Worm (Caenorhabditis elegans) whole organism, early embryonic: Measurements from ENCODE around the gene bnc-1.

Source experiments
- B0310.2 ChIP-seq: sonication (generic microtip); optimal IDR thresholded peaks from 2 replicates; lab custom pipeline; 2016; ENCODE audit warnings: mild to moderate bottlenecking, missing genetic modification characterization, missing compliant biosample characterization
- F13C5.2 ChIP-seq: sonication (generic microtip); optimal IDR thresholded peaks from 2 replicates; lab custom pipeline; 2017; ENCODE audit warnings: mild to moderate bottlenecking, missing genetic modification characterization, inconsistent platforms, missing compliant biosample characterization
- aly-1 ChIP-seq: sonication (generic microtip); optimal IDR thresholded peaks from 2 replicates; lab custom pipeline; 2016; ENCODE audit warnings: missing genetic modification characterization, missing compliant biosample characterization
- ama-1 ChIP-seq: fragments of 150-350 bp; optimal IDR thresholded peaks from 2 replicates; lab custom pipeline; 2014
- ceh-13 ChIP-seq: fragments of 200-800 bp; sonication (Bioruptor generic); optimal IDR thresholded peaks from 2 replicates; lab custom pipeline; 2018; ENCODE audit warnings: mild to moderate bottlenecking, missing genetic modification characterization, missing compliant biosample characterization
- ceh-36 ChIP-seq: sonication (generic microtip); optimal IDR thresholded peaks from 2 replicates; lab custom pipeline; 2016; ENCODE audit warnings: missing genetic modification characterization, inconsistent platforms, missing compliant biosample characterization
- ets-7 ChIP-seq: sonication (generic microtip); optimal IDR thresholded peaks from 2 replicates; lab custom pipeline; 2016; ENCODE audit warnings: missing genotype, missing genetic modification characterization, missing compliant biosample characterization
- flt-1 ChIP-seq: fragments of 200-800 bp; sonication (Bioruptor generic); IDR thresholded peaks from 2 replicates; pipeline ENCODE4 v1.3.6; 2022; ENCODE audit warnings: missing genetic modification characterization, missing compliant biosample characterization
- hmbx-1 ChIP-seq: sonication (generic microtip); optimal IDR thresholded peaks from 2 replicates; lab custom pipeline; 2016; ENCODE audit warnings: mild to moderate bottlenecking, missing genetic modification characterization, missing compliant biosample characterization
- hmg-4 ChIP-seq: fragments of 200-800 bp; sonication (Bioruptor generic); optimal IDR thresholded peaks from 2 replicates; lab custom pipeline; 2018; ENCODE audit warnings: mild to moderate bottlenecking, missing genetic modification characterization, missing compliant biosample characterization
- hnd-1 ChIP-seq: sonication (generic microtip); optimal IDR thresholded peaks from 2 replicates; lab custom pipeline; 2016; ENCODE audit warnings: missing genetic modification characterization, missing compliant biosample characterization
- pes-1 ChIP-seq: fragments of 200-800 bp; sonication (Bioruptor generic); IDR thresholded peaks from 2 replicates; pipeline ENCODE4 v1.3.6; 2022; ENCODE audit warnings: missing genetic modification reagents, missing genetic modification characterization, missing compliant biosample characterization
- scrt-1 ChIP-seq: fragments of 200-800 bp; sonication (Bioruptor generic); IDR thresholded peaks from 2 replicates; pipeline ENCODE4 v1.3.6; 2022; ENCODE audit warnings: missing genetic modification characterization, missing compliant biosample characterization
- sea-1 ChIP-seq: fragments of 200-800 bp; sonication (Bioruptor generic); conservative IDR thresholded peaks from 2 replicates; pipeline ENCODE4 v1.3.6; 2022; ENCODE audit warnings: missing genetic modification characterization, missing compliant biosample characterization
- tbx-11 ChIP-seq: fragments of 200-800 bp; sonication (Bioruptor generic); IDR thresholded peaks from 2 replicates; pipeline ENCODE4 v1.3.6; 2022; ENCODE audit warnings: missing genetic modification characterization, missing compliant biosample characterization
- tbx-37 ChIP-seq: fragments of 200-800 bp; sonication (Bioruptor generic); conservative IDR thresholded peaks from 2 replicates; pipeline ENCODE4 v1.3.6; 2022; ENCODE audit warnings: missing genetic modification reagents, missing genetic modification characterization, missing compliant biosample characterization
- tra-4 ChIP-seq: sonication (generic microtip); optimal IDR thresholded peaks from 2 replicates; lab custom pipeline; 2017; ENCODE audit warnings: missing genetic modification characterization, missing compliant biosample characterization

Gene bnc-1

ce11 chrV:12307011-12307540 is 30.2 kb upstream of the bnc-1 start, which contains the start of gene srg-45:
srg-45 (plus strand) TSS chrV:12307490.
- TF ChIP-seq hnd-1 (no peak), hmg-4 (GFP tag; lab: Kevin White, UChicago) (no peak), scrt-1 (GFP tag; lab: Robert Waterston, UW) (no peak), hmbx-1 (no peak), F13C5.2 (tag; lab: Kevin White, UChicago) (no peak)

ce11 chrV:12305677-12306076 is 28.8 kb upstream of the bnc-1 start:
- TF ChIP-seq scrt-1 (GFP tag; lab: Robert Waterston, UW): no peak
- no peak for TF ChIP-seq ets-7
- no peak for TF ChIP-seq tra-4
- TF ChIP-seq ceh-36 (tag; lab: Kevin White, UChicago): no peak
- TF ChIP-seq sea-1: no peak
- no peak for TF ChIP-seq F13C5.2 (tag; lab: Kevin White, UChicago)
- no peak for TF ChIP-seq aly-1
- TF ChIP-seq pes-1 (GFP tag; lab: Robert Waterston, UW): no peak
- TF ChIP-seq B0310.2 (tag; lab: Kevin White, UChicago): no peak
- no peak for TF ChIP-seq tbx-11 (GFP tag; lab: Robert Waterston, UW)
- TF ChIP-seq hmbx-1: no peak
- no peak for TF ChIP-seq flt-1 (GFP tag; lab: Robert Waterston, UW)

ce11 chrV:12303453-12304077 is 26.7 kb upstream of the bnc-1 start:
- peak; percentile 100 for TF ChIP-seq hmg-4 (GFP tag; lab: Kevin White, UChicago)
- peak; percentile 100 for TF ChIP-seq tbx-37 (GFP tag; lab: Robert Waterston, UW)
- peak; percentile 100 for TF ChIP-seq flt-1 (GFP tag; lab: Robert Waterston, UW)
- TF ChIP-seq hmbx-1: peak; percentile 96
- TF ChIP-seq F13C5.2 (tag; lab: Kevin White, UChicago): peak; percentile 100
- peak; percentile 100 for TF ChIP-seq B0310.2 (tag; lab: Kevin White, UChicago)
- TF ChIP-seq aly-1: peak; percentile 100
- peak; percentile 100 for TF ChIP-seq tbx-11 (GFP tag; lab: Robert Waterston, UW)
- TF ChIP-seq ceh-36 (tag; lab: Kevin White, UChicago): peak; percentile 98
- peak; percentile 87 for TF ChIP-seq ama-1
- TF ChIP-seq ets-7: peak; percentile 99
- peak; percentile 100 for TF ChIP-seq ceh-13 (GFP tag; lab: Kevin White, UChicago)
- TF ChIP-seq hnd-1: peak; percentile 98
- peak; percentile 100 for TF ChIP-seq sea-1
- peak; percentile 99 for TF ChIP-seq pes-1 (GFP tag; lab: Robert Waterston, UW)
- TF ChIP-seq scrt-1 (GFP tag; lab: Robert Waterston, UW): peak; percentile 100
- TF ChIP-seq tra-4: peak; percentile 99

- TF ChIP-seq sea-1 (no peak), hnd-1 (no peak), B0310.2 (tag; lab: Kevin White, UChicago) (no peak), scrt-1 (GFP tag; lab: Robert Waterston, UW) (no peak), ama-1 (no peak), aly-1 (no peak), tbx-37 (GFP tag; lab: Robert Waterston, UW) (no peak), hmg-4 (GFP tag; lab: Kevin White, UChicago) (no peak), hmbx-1 (no peak), ets-7 (no peak), pes-1 (GFP tag; lab: Robert Waterston, UW) (no peak), F13C5.2 (tag; lab: Kevin White, UChicago) (no peak), tbx-11 (GFP tag; lab: Robert Waterston, UW) (no peak)
Measured at ce11 chrV:12301985-12302591, 25.2 kb upstream of the bnc-1 start, which contains the start of the genes frm-7 and F55C5.17. frm-7 (plus strand) TSS chrV:12302484. F55C5.17 (plus strand) TSS chrV:12302541.

- no peak for TF ChIP-seq ceh-13 (GFP tag; lab: Kevin White, UChicago)
- TF ChIP-seq B0310.2 (tag; lab: Kevin White, UChicago): no peak
- TF ChIP-seq pes-1 (GFP tag; lab: Robert Waterston, UW): no peak
- no peak for TF ChIP-seq tbx-11 (GFP tag; lab: Robert Waterston, UW)
- TF ChIP-seq ama-1: no peak
- TF ChIP-seq ceh-36 (tag; lab: Kevin White, UChicago): no peak
- TF ChIP-seq hmbx-1: no peak
- no peak for TF ChIP-seq tra-4
- TF ChIP-seq flt-1 (GFP tag; lab: Robert Waterston, UW): no peak
- TF ChIP-seq sea-1: no peak
- no peak for TF ChIP-seq hmg-4 (GFP tag; lab: Kevin White, UChicago)
- no peak for TF ChIP-seq tbx-37 (GFP tag; lab: Robert Waterston, UW)
- TF ChIP-seq hnd-1: no peak
- TF ChIP-seq ets-7: no peak
- no peak for TF ChIP-seq F13C5.2 (tag; lab: Kevin White, UChicago)
- TF ChIP-seq scrt-1 (GFP tag; lab: Robert Waterston, UW): no peak
- TF ChIP-seq aly-1: no peak
Measured at ce11 chrV:12300780-12301460, 24.1 kb upstream of the bnc-1 start.

ce11 chrV:12300166-12300565 is 23.3 kb upstream of the bnc-1 start:
- TF ChIP-seq ceh-13 (GFP tag; lab: Kevin White, UChicago) (no peak), F13C5.2 (tag; lab: Kevin White, UChicago) (no peak), tbx-11 (GFP tag; lab: Robert Waterston, UW) (no peak), flt-1 (GFP tag; lab: Robert Waterston, UW) (no peak), scrt-1 (GFP tag; lab: Robert Waterston, UW) (no peak), hmg-4 (GFP tag; lab: Kevin White, UChicago) (no peak), ets-7 (no peak), B0310.2 (tag; lab: Kevin White, UChicago) (no peak), hmbx-1 (no peak), tra-4 (no peak), pes-1 (GFP tag; lab: Robert Waterston, UW) (no peak), ceh-36 (tag; lab: Kevin White, UChicago) (no peak), sea-1 (no peak), hnd-1 (no peak), ama-1 (no peak), tbx-37 (GFP tag; lab: Robert Waterston, UW) (no peak)
